Fruit fly (Drosophila melanogaster) S2 (cell line): ENCODE data around the gene ric8a.

Source experiments
- CG8478 ChIP-seq: fragments of >200 bp; optimal IDR thresholded peaks from 2 replicates; lab custom pipeline; 2018
- CTCF ChIP-seq, 2 experiments: fragments of >200 bp; optimal IDR thresholded peaks; 2 replicates each; lab custom pipeline; 2018

DNA sequence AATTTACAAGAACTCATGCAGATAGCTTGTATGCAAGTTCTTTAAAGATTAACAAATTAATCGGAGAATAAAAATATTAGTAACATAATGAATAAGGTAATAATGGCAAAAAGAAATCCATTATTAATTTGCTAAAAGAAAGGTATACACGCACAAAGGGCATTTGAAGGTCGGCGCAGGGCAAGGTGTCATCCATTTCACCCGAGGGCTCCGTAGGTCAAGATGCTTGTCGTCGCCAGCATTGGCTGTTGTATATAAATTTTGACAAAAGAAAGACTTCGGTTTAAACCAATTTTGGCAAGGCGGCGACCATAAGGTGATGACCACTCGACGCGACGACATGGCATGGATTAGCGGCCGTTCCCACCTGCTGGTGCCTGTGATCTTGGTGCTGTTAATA, 30.8 kb upstream of the ric8a start, which contains the start of gene CG15370:
- TF ChIP-seq CTCF (optimal IDR thresholded peaks at IDR 0.05; lab: Kevin White, UChicago) (no peak), CG8478 (lab: Kevin White, UChicago) (no peak)
